Worm (Caenorhabditis elegans) whole organism, L2 larva: ENCODE measurements around the gene T13C5.3.

Experiments
- C34F6.9 ChIP-seq: fragments of 150-350 bp; optimal IDR thresholded peaks from 2 replicates; lab custom pipeline; 2014; ENCODE audit warnings: missing biosample characterization, missing genetic modification characterization
- R02D3.7 ChIP-seq: fragments of 150-350 bp; optimal IDR thresholded peaks from 2 replicates; lab custom pipeline; 2014; ENCODE audit warnings: missing biosample characterization, missing genetic modification characterization
- alr-1 ChIP-seq: fragments of 150-350 bp; optimal IDR thresholded peaks from 2 replicates; lab custom pipeline; 2014; ENCODE audit warnings: missing biosample characterization, missing genetic modification characterization
- aly-2 ChIP-seq: fragments of 150-350 bp; optimal IDR thresholded peaks from 2 replicates; lab custom pipeline; 2014; ENCODE audit warnings: missing biosample characterization, missing genetic modification characterization
- ama-1 ChIP-seq: fragments of 150-350 bp; optimal IDR thresholded peaks from 2 replicates; lab custom pipeline; 2018; ENCODE audit warnings: inconsistent platforms
- ceh-16 ChIP-seq: fragments of 150-350 bp; optimal IDR thresholded peaks from 2 replicates; lab custom pipeline; 2014; ENCODE audit warnings: missing biosample characterization, missing genetic modification characterization
- ceh-82 ChIP-seq: fragments of 150-350 bp; optimal IDR thresholded peaks from 2 replicates; lab custom pipeline; 2014; ENCODE audit warnings: missing biosample characterization, missing genetic modification characterization
- dmd-4 ChIP-seq: sonication (generic microtip); optimal IDR thresholded peaks from 2 replicates; lab custom pipeline; 2017; ENCODE audit warnings: missing biosample characterization, missing genetic modification characterization
- egl-27 ChIP-seq: sonication (generic microtip); optimal IDR thresholded peaks from 3 replicates; lab custom pipeline; 2017; ENCODE audit warnings: missing biosample characterization, missing genetic modification reagents, missing genetic modification characterization
- elt-3 ChIP-seq: sonication (generic microtip); optimal IDR thresholded peaks from 2 replicates; lab custom pipeline; 2017; ENCODE audit warnings: missing biosample characterization, missing genetic modification characterization
- fos-1 ChIP-seq: fragments of 150-350 bp; optimal IDR thresholded peaks from 2 replicates; lab custom pipeline; 2014; ENCODE audit warnings: missing biosample characterization, missing genetic modification characterization
- gmeb-1 ChIP-seq: fragments of 150-350 bp; optimal IDR thresholded peaks from 2 replicates; lab custom pipeline; 2014; ENCODE audit warnings: missing biosample characterization, missing genetic modification characterization
- lin-11 ChIP-seq: fragments of 150-350 bp; sonication (generic microtip); optimal IDR thresholded peaks from 2 replicates; lab custom pipeline; 2014; ENCODE audit warnings: missing biosample characterization, missing genetic modification characterization, inconsistent platforms, mixed read lengths
- lin-13 ChIP-seq: fragments of 150-350 bp; optimal IDR thresholded peaks from 2 replicates; lab custom pipeline; 2014; ENCODE audit warnings: missing biosample characterization, missing genetic modification reagents, missing genetic modification characterization
- lsy-2 ChIP-seq, 2 experiments: fragments of 150-350 bp in 1 of 2; sonication (generic microtip) in 1 of 2; optimal IDR thresholded peaks; 2 replicates each; lab custom pipeline; 2014 to 2017; ENCODE audit warnings: missing biosample characterization in 2 of 2, missing genetic modification characterization in 2 of 2
- mab-5 ChIP-seq: fragments of 150-350 bp; optimal IDR thresholded peaks from 2 replicates; lab custom pipeline; 2014; ENCODE audit warnings: missing biosample characterization, missing genetic modification characterization
- mbf-1 ChIP-seq: sonication (generic microtip); optimal IDR thresholded peaks from 2 replicates; lab custom pipeline; 2017; ENCODE audit warnings: missing biosample characterization, missing genetic modification characterization
- nhr-10 ChIP-seq: sonication (generic microtip); optimal IDR thresholded peaks from 2 replicates; lab custom pipeline; 2017; ENCODE audit warnings: missing biosample characterization, missing genetic modification characterization
- nhr-11 ChIP-seq: fragments of 150-350 bp; optimal IDR thresholded peaks from 2 replicates; lab custom pipeline; 2014; ENCODE audit warnings: missing biosample characterization, missing genetic modification characterization
- nhr-12 ChIP-seq: fragments of 150-350 bp; optimal IDR thresholded peaks from 2 replicates; lab custom pipeline; 2014; ENCODE audit warnings: missing biosample characterization, missing genetic modification characterization
- nhr-129 ChIP-seq: fragments of 150-350 bp; optimal IDR thresholded peaks from 2 replicates; lab custom pipeline; 2014; ENCODE audit warnings: missing biosample characterization, missing genetic modification characterization
- nhr-21 ChIP-seq: fragments of 150-350 bp; optimal IDR thresholded peaks from 2 replicates; lab custom pipeline; 2014; ENCODE audit warnings: missing biosample characterization, missing genetic modification characterization
- nhr-23 ChIP-seq: fragments of 150-350 bp; optimal IDR thresholded peaks from 2 replicates; lab custom pipeline; 2014; ENCODE audit warnings: missing biosample characterization, missing genetic modification reagents, missing genetic modification characterization
- nhr-237 ChIP-seq: fragments of 150-350 bp; optimal IDR thresholded peaks from 2 replicates; lab custom pipeline; 2014; ENCODE audit warnings: missing biosample characterization, missing genetic modification characterization
- nhr-25 ChIP-seq: fragments of 150-350 bp; sonication (generic microtip); optimal IDR thresholded peaks from 3 replicates; lab custom pipeline; 2014; ENCODE audit warnings: missing biosample characterization, missing genetic modification characterization
- nhr-6 ChIP-seq: fragments of 150-350 bp; optimal IDR thresholded peaks from 2 replicates; lab custom pipeline; 2014; ENCODE audit warnings: missing biosample characterization, missing genetic modification characterization
- nhr-77 ChIP-seq: fragments of 150-350 bp; optimal IDR thresholded peaks from 2 replicates; lab custom pipeline; 2014; ENCODE audit warnings: missing biosample characterization, missing genetic modification characterization
- sem-4 ChIP-seq: fragments of 150-350 bp; optimal IDR thresholded peaks from 2 replicates; lab custom pipeline; 2014; ENCODE audit warnings: missing biosample characterization, missing genetic modification reagents, missing genetic modification characterization
- sma-3 ChIP-seq: sonication (generic microtip); optimal IDR thresholded peaks from 2 replicates; lab custom pipeline; 2016; ENCODE audit warnings: missing genetic modification reagents, missing genetic modification characterization, missing compliant biosample characterization
- snpc-4 ChIP-seq: fragments of 150-350 bp; optimal IDR thresholded peaks from 2 replicates; lab custom pipeline; 2014; ENCODE audit warnings: missing biosample characterization, missing genetic modification characterization
- unc-39 ChIP-seq: fragments of 150-350 bp; optimal IDR thresholded peaks from 2 replicates; lab custom pipeline; 2014; ENCODE audit warnings: missing biosample characterization, missing genetic modification characterization
- unc-55 ChIP-seq: fragments of 150-350 bp; sonication (generic microtip); optimal IDR thresholded peaks from 3 replicates; lab custom pipeline; 2014; ENCODE audit warnings: missing biosample characterization, missing genetic modification reagents, missing genetic modification characterization
- zag-1 ChIP-seq: fragments of 150-350 bp; optimal IDR thresholded peaks from 2 replicates; lab custom pipeline; 2014; ENCODE audit warnings: missing biosample characterization, missing genetic modification characterization
- ztf-1 ChIP-seq: fragments of 200-800 bp; sonication (Bioruptor generic); conservative IDR thresholded peaks from 2 replicates; pipeline ENCODE4 v1.3.6; 2022; ENCODE audit warnings: missing genetic modification characterization, missing compliant biosample characterization
- ztf-11 ChIP-seq: sonication (generic microtip); optimal IDR thresholded peaks from 2 replicates; lab custom pipeline; 2017; ENCODE audit warnings: missing biosample characterization, missing genetic modification characterization
- ztf-4 ChIP-seq: fragments of 150-350 bp; optimal IDR thresholded peaks from 2 replicates; lab custom pipeline; 2014; ENCODE audit warnings: missing biosample characterization, missing genetic modification characterization

Gene T13C5.3

DNA sequence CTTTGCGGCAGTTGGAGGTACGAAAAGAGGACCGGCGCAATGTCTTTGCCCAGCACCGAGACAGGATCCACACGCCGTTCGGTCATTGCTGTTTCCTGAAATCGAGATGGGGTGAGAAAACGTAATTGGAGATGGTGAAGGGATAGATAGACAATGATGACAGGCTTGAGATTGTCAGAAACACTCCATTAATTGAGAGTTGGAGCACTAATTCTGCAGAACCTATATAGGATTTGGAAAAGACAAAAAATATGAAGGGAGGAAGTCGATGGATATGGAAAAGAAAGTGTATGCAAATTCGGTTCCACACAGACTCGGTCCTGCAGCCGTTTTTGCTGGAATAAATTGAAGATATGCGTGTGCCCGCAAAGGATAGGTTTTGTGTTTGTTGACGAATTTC, 40.1 kb upstream of the T13C5.3 start, which contains the start of gene Y72A10A.1:
TSS of gene Y72A10A.1 (minus strand) at position 101 of the 400 bp plus-strand sequence.
- TF ChIP-seq mab-5 (no peak), ztf-1 (GFP tag; lab: Robert Waterston, UW) (no peak), fos-1 (tag; lab: Kevin White, UChicago) (no peak), unc-39 (tag; lab: Kevin White, UChicago) (no peak), R02D3.7 (tag; lab: Kevin White, UChicago) (no peak), ceh-82 (tag; lab: Kevin White, UChicago) (no peak), alr-1 (no peak), zag-1 (tag; lab: Kevin White, UChicago) (no peak), egl-27 (tag; lab: Kevin White, UChicago) (no peak), dmd-4 (tag; lab: Kevin White, UChicago) (no peak), nhr-11 (tag; lab: Kevin White, UChicago) (no peak)

DNA sequence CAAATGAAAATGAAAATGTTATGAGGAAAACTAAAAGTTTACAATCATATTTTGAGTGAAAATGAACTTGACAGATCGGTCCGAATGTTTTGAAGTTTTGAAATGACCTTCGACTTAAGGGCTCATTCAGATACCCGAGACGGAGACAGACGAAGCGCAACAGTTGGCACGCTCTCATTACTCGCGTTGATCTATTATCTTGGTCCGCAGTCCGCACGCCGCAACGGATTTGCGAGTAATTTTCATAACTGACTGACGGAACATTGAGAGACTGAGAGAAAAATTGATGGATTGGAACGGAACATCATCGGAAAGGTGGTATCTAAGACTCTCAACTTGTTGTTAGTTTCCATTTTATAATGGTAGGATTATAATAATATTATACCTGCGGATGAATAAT, 32.4 kb upstream of the T13C5.3 start:
- TF ChIP-seq nhr-237 (tag; lab: Kevin White, UChicago) (no peak), nhr-77 (tag; lab: Kevin White, UChicago) (no peak), sem-4 (tag; lab: Kevin White, UChicago) (peak; percentile 18), alr-1 (no peak), lsy-2 (tag; optimal IDR thresholded peaks at IDR 0.05; lab: Kevin White, UChicago) (no peak), nhr-11 (tag; lab: Kevin White, UChicago) (no peak), elt-3 (tag; lab: Kevin White, UChicago) (no peak)

- TF ChIP-seq ztf-1 (GFP tag; lab: Robert Waterston, UW) (no peak), ama-1 (lab: Kevin White, UChicago) (no peak), ztf-4 (tag; lab: Kevin White, UChicago) (no peak), nhr-11 (tag; lab: Kevin White, UChicago) (no peak), lsy-2 (tag; optimal IDR thresholded peaks at IDR 0.05; lab: Kevin White, UChicago) (no peak), gmeb-1 (tag; lab: Kevin White, UChicago) (no peak), elt-3 (tag; lab: Kevin White, UChicago) (no peak), aly-2 (tag; lab: Kevin White, UChicago) (no peak), nhr-12 (no peak)
Measured at ce11 chrX:6150449-6150848, 27.9 kb upstream of the T13C5.3 start, which contains the start of gene tag-275. tag-275 (minus strand) TSS chrX:6150549.

ce11 chrX:6150949-6151519, 27.3 kb upstream of the T13C5.3 start:
- TF ChIP-seq snpc-4 (tag; lab: Kevin White, UChicago) (no peak), sma-3 (no peak), C34F6.9 (tag; lab: Kevin White, UChicago) (no peak), ama-1 (lab: Kevin White, UChicago) (no peak), nhr-25 (tag; lab: Kevin White, UChicago) (no peak), fos-1 (tag; lab: Kevin White, UChicago) (no peak), nhr-6 (tag; lab: Kevin White, UChicago) (no peak), lin-13 (no peak), nhr-21 (tag; lab: Kevin White, UChicago) (no peak), egl-27 (tag; lab: Kevin White, UChicago) (no peak), lin-11 (tag; lab: Kevin White, UChicago) (no peak), R02D3.7 (tag; lab: Kevin White, UChicago) (no peak), lsy-2 (tag; optimal IDR thresholded peaks at IDR 0.05; lab: Kevin White, UChicago) (no peak)

DNA sequence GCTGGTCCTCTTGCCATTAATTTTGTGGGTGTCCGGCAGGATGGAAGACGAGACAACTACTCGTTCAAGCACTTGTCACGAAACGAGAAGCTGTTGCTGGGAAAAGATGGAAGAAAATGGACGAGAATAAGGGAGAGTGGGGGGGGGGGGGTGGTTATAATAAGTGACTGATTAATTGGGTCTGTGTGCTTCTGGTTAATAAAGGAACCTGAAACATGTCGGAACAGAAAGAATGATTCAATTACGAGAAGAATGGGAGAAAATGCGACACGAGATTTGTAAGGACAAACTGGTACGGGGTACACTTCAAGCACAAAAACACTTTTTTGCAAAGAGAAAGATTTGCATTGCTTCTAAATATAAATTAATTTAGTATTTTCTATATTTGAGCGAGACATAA, 22.9 kb upstream of the T13C5.3 start:
- TF ChIP-seq mab-5 (no peak), ceh-16 (tag; lab: Kevin White, UChicago) (no peak)
- TF ChIP-seq, all 48 proteins: peak for 0

- TF ChIP-seq sem-4 (tag; lab: Kevin White, UChicago) (no peak), nhr-77 (tag; lab: Kevin White, UChicago) (no peak), unc-55 (GFP tag; lab: Kevin White, UChicago) (no peak), aly-2 (tag; lab: Kevin White, UChicago) (no peak), snpc-4 (tag; lab: Kevin White, UChicago) (no peak), lsy-2 (tag; optimal IDR thresholded peaks at IDR 0.05; lab: Kevin White, UChicago) (no peak), fos-1 (tag; lab: Kevin White, UChicago) (no peak), ztf-4 (tag; lab: Kevin White, UChicago) (no peak), lin-11 (tag; lab: Kevin White, UChicago) (no peak), nhr-23 (tag; lab: Kevin White, UChicago) (no peak), nhr-129 (tag; lab: Kevin White, UChicago) (no peak), ztf-1 (GFP tag; lab: Robert Waterston, UW) (no peak), nhr-11 (tag; lab: Kevin White, UChicago) (no peak), nhr-25 (tag; lab: Kevin White, UChicago) (no peak), mbf-1 (tag; lab: Kevin White, UChicago) (no peak), ceh-82 (tag; lab: Kevin White, UChicago) (no peak), mab-5 (no peak), nhr-10 (tag; lab: Kevin White, UChicago) (no peak), zag-1 (tag; lab: Kevin White, UChicago) (no peak), ztf-11 (tag; lab: Kevin White, UChicago) (no peak)
Measured at ce11 chrX:6157411-6157916, 20.9 kb upstream of the T13C5.3 start.
